Comparison of ENCODE assay signal across 1 fruit fly cellular context in genomic region chr3L:640324-640974, dm6.
A peak's percentile ranks its signal among the peaks of the same experiment; 100 is the strongest.
TF ChIP-seq lines count a peak whose summit lies in the region.

No protein-coding gene starts in this region.

TF ChIP-seq in whole organism, embryonic, 481 proteins besides CTCF, POLR2A, EP300 and RAD21 (continued from another document):
- TF ChIP-seq ttk (GFP tag; IDR thresholded peaks at IDR 0.05; lab: Robert Waterston, UW) (peak; percentile 75), HLH54F (GFP tag; optimal IDR thresholded peaks at IDR 0.05; lab: Kevin White, UChicago) (peak; percentile 56), CG8924 (tag; optimal IDR thresholded peaks at IDR 0.05; lab: Kevin White, UChicago) (peak; percentile 88), Dip3 (GFP tag; optimal IDR thresholded peaks at IDR 0.05; lab: Kevin White, UChicago) (peak; percentile 54), tap (tag; optimal IDR thresholded peaks at IDR 0.05; lab: Kevin White, UChicago) (peak; percentile 88), ara (GFP tag; IDR thresholded peaks at IDR 0.05; lab: Robert Waterston, UW) (peak; percentile 85), pum (GFP tag; optimal IDR thresholded peaks at IDR 0.05; lab: Kevin White, UChicago) (peak; percentile 78), jumu (GFP tag; optimal IDR thresholded peaks at IDR 0.05; lab: Kevin White, UChicago) (peak; percentile 80), her (GFP tag; optimal IDR thresholded peaks at IDR 0.05; lab: Kevin White, UChicago) (peak; percentile 86), hth (optimal IDR thresholded peaks at IDR 0.05; lab: Kevin White, UChicago) (no peak), yki (optimal IDR thresholded peaks at IDR 0.05; lab: Kevin White, UChicago) (no peak), B-H2 (GFP tag; optimal IDR thresholded peaks at IDR 0.05; lab: Kevin White, UChicago) (no peak), CG1602 (GFP tag; optimal IDR thresholded peaks at IDR 0.05; lab: Kevin White, UChicago) (peak; percentile 77), Fer3 (tag; optimal IDR thresholded peaks at IDR 0.05; lab: Kevin White, UChicago) (peak; percentile 71), amos (GFP tag; IDR thresholded peaks at IDR 0.05; lab: Robert Waterston, UW; ENCODE audit: partially characterized antibody) (no peak), gro (GFP tag; optimal IDR thresholded peaks at IDR 0.05; lab: Kevin White, UChicago) (peak; percentile 24), NC2α (GFP tag; optimal IDR thresholded peaks at IDR 0.05; lab: Kevin White, UChicago) (peak; percentile 49), D19A (tag; optimal IDR thresholded peaks at IDR 0.05; lab: Kevin White, UChicago) (peak; percentile 84), CG11085 (GFP tag; IDR thresholded peaks at IDR 0.05; lab: Robert Waterston, UW) (no peak), CG6683 (GFP tag; optimal IDR thresholded peaks at IDR 0.05; lab: Kevin White, UChicago) (peak; percentile 57), hb (GFP tag; IDR thresholded peaks at IDR 0.05; lab: Robert Waterston, UW; ENCODE audit: partially characterized antibody) (no peak), CG32767 (GFP tag; IDR thresholded peaks at IDR 0.05; lab: Robert Waterston, UW) (peak; percentile 74), ranshi (GFP tag; IDR thresholded peaks at IDR 0.05; lab: Robert Waterston, UW) (peak; percentile 72), CG4854 (GFP tag; optimal IDR thresholded peaks at IDR 0.05; lab: Kevin White, UChicago) (peak; percentile 31), Bgb (GFP tag; IDR thresholded peaks at IDR 0.05; lab: Robert Waterston, UW; ENCODE audit: partially characterized antibody) (0 out of 2 replicates have a peak, but pooled peaks have one; percentile 15), vnd (GFP tag; IDR thresholded peaks at IDR 0.05; lab: Robert Waterston, UW; ENCODE audit: partially characterized antibody) (no peak), Hr39 (optimal IDR thresholded peaks at IDR 0.05; lab: Kevin White, UChicago) (no peak), CG13287 (GFP tag; IDR thresholded peaks at IDR 0.05; lab: Robert Waterston, UW; ENCODE audit: partially characterized antibody) (no peak), stwl (tag; optimal IDR thresholded peaks at IDR 0.05; lab: Kevin White, UChicago) (peak; percentile 52), CG31224 (GFP tag; IDR thresholded peaks at IDR 0.05; lab: Robert Waterston, UW) (peak; percentile 47), crp (GFP tag; optimal IDR thresholded peaks at IDR 0.05; lab: Kevin White, UChicago) (peak in 1 of 2 experiments; percentile 38), CG12769 (tag; optimal IDR thresholded peaks at IDR 0.05; lab: Kevin White, UChicago) (peak; percentile 64), Hr78 (GFP tag; optimal IDR thresholded peaks at IDR 0.05; lab: Kevin White, UChicago) (peak in 1 of 2 experiments; percentile 37), CG1603 (tag; optimal IDR thresholded peaks at IDR 0.05; lab: Kevin White, UChicago) (peak; percentile 88), Rfx (GFP tag; IDR thresholded peaks at IDR 0.05; lab: Robert Waterston, UW) (peak; percentile 78), Adf1 (GFP tag; IDR thresholded peaks at IDR 0.05; lab: Robert Waterston, UW) (0 out of 2 replicates have a peak, but pooled peaks have one; percentile 14), CG13424 (tag; optimal IDR thresholded peaks at IDR 0.05; lab: Kevin White, UChicago) (peak; percentile 86), dm (GFP tag; optimal IDR thresholded peaks at IDR 0.05; lab: Kevin White, UChicago) (peak; percentile 74), wek (GFP tag; optimal IDR thresholded peaks at IDR 0.05; lab: Kevin White, UChicago) (peak; percentile 41), CG11696 (GFP tag; IDR thresholded peaks at IDR 0.05; lab: Robert Waterston, UW) (peak; percentile 47), CG1233 (GFP tag; optimal IDR thresholded peaks at IDR 0.05; lab: Kevin White, UChicago) (peak; percentile 88), psq (GFP tag; optimal IDR thresholded peaks at IDR 0.05; lab: Kevin White, UChicago) (peak; percentile 92)
